Worm (Caenorhabditis elegans) whole organism, L4 larva: ENCODE data around the gene F09G8.7.

Experiments used
- D1046.2 ChIP-seq: fragments of 200-800 bp; sonication (Bioruptor generic); IDR thresholded peaks from 2 replicates; pipeline ENCODE4 v1.3.6; 2022; ENCODE audit warnings: missing genetic modification characterization, missing compliant biosample characterization
- F26F4.8 ChIP-seq: fragments of 200-800 bp; sonication (Bioruptor generic); conservative IDR thresholded peaks from 2 replicates; pipeline ENCODE4 v1.3.6; 2022; ENCODE audit warnings: missing genetic modification characterization, missing compliant biosample characterization
- F37D6.2 ChIP-seq: sonication (generic microtip); optimal IDR thresholded peaks from 2 replicates; lab custom pipeline; 2016; ENCODE audit warnings: mild to moderate bottlenecking, missing genetic modification characterization, missing compliant biosample characterization
- F49E8.2 ChIP-seq: sonication (generic microtip); optimal IDR thresholded peaks from 2 replicates; lab custom pipeline; 2016; ENCODE audit warnings: missing compliant biosample characterization, mild to moderate bottlenecking, missing genetic modification characterization, borderline replicate concordance
- T20F7.1 ChIP-seq: fragments of 200-800 bp; sonication (Bioruptor generic); optimal IDR thresholded peaks from 2 replicates; lab custom pipeline; 2018; ENCODE audit warnings: mild to moderate bottlenecking, missing genetic modification characterization, missing compliant biosample characterization
- Y5F2A.4 ChIP-seq: fragments of 200-800 bp; sonication (Bioruptor generic); optimal IDR thresholded peaks from 2 replicates; lab custom pipeline; 2018; ENCODE audit warnings: mild to moderate bottlenecking, missing genetic modification characterization, missing compliant biosample characterization
- ZK337.2 ChIP-seq: fragments of 200-800 bp; sonication (Bioruptor generic); IDR thresholded peaks from 2 replicates; pipeline ENCODE4 v1.3.6; 2022; ENCODE audit warnings: missing genetic modification reagents, missing genetic modification characterization, missing compliant biosample characterization
- ZK546.5 ChIP-seq, 2 experiments: sonication (generic microtip); optimal IDR thresholded peaks; 2 replicates each; lab custom pipeline; 2017; ENCODE audit warnings: missing biosample characterization in 2 of 2, missing genetic modification characterization in 2 of 2
- aly-2 ChIP-seq: sonication (generic microtip); optimal IDR thresholded peaks from 2 replicates; lab custom pipeline; 2018; ENCODE audit warnings: missing biosample characterization, missing genetic modification characterization
- arid-1 ChIP-seq: fragments of 200-800 bp; sonication (Bioruptor generic); conservative IDR thresholded peaks from 2 replicates; pipeline ENCODE4 v1.3.6; 2022; ENCODE audit warnings: missing genetic modification reagents, missing genetic modification characterization, missing compliant biosample characterization
- attf-4 ChIP-seq: sonication (generic microtip); optimal IDR thresholded peaks from 3 replicates; lab custom pipeline; 2017; ENCODE audit warnings: missing biosample characterization, missing genetic modification characterization
- ctbp-1 ChIP-seq: fragments of 200-800 bp; sonication (Bioruptor generic); IDR thresholded peaks from 2 replicates; pipeline ENCODE4 v1.3.6; 2022; ENCODE audit warnings: missing genetic modification reagents, missing genetic modification characterization, missing compliant biosample characterization
- daf-16 ChIP-seq, 3 experiments: sonication (generic microtip); optimal IDR thresholded peaks; 2 replicates each; lab custom pipeline; 2016 to 2017; ENCODE audit warnings: missing genetic modification characterization in 3 of 3, missing genetic modification reagents in 3 of 3, mild to moderate bottlenecking in 2 of 3, missing compliant biosample characterization in 2 of 3, missing biosample characterization in 1 of 3, moderate library complexity in 1 of 3
- daf-8 ChIP-seq: fragments of 200-800 bp; sonication (Bioruptor generic); IDR thresholded peaks from 2 replicates; pipeline ENCODE4 v1.3.6; 2022; ENCODE audit warnings: missing genetic modification characterization, missing compliant biosample characterization
- dmd-6 ChIP-seq: fragments of 200-800 bp; sonication (Bioruptor generic); IDR thresholded peaks from 2 replicates; pipeline ENCODE4 v1.3.6; 2022; ENCODE audit warnings: missing genetic modification reagents, missing genetic modification characterization, missing compliant biosample characterization
- dmd-8 ChIP-seq: fragments of 200-800 bp; sonication (Bioruptor generic); IDR thresholded peaks from 2 replicates; pipeline ENCODE4 v1.3.6; 2022; ENCODE audit warnings: missing genetic modification characterization, missing compliant biosample characterization
- dpl-1 ChIP-seq: fragments of 150-350 bp; optimal IDR thresholded peaks from 2 replicates; lab custom pipeline; 2014; ENCODE audit warnings: missing biosample characterization, missing genetic modification reagents, missing genetic modification characterization
- dve-1 ChIP-seq: sonication (generic microtip); optimal IDR thresholded peaks from 2 replicates; lab custom pipeline; 2017; ENCODE audit warnings: antibody characterized with exemption, mild to moderate bottlenecking, missing genetic modification characterization, missing compliant biosample characterization; ENCODE audit not compliant: insufficient read depth
- egl-43 ChIP-seq: fragments of 200-800 bp; sonication (Bioruptor generic); IDR thresholded peaks from 2 replicates; pipeline ENCODE4 v1.3.6; 2022; ENCODE audit warnings: missing genetic modification reagents, missing genetic modification characterization, missing compliant biosample characterization
- gei-8 ChIP-seq: fragments of 200-800 bp; sonication (Bioruptor generic); optimal IDR thresholded peaks from 2 replicates; lab custom pipeline; 2018; ENCODE audit warnings: mild to moderate bottlenecking, missing genetic modification characterization, missing compliant biosample characterization
- hlh-11 ChIP-seq: fragments of 200-800 bp; sonication (Bioruptor generic); optimal IDR thresholded peaks from 2 replicates; lab custom pipeline; 2018; ENCODE audit warnings: mild to moderate bottlenecking, missing genetic modification characterization, missing compliant biosample characterization
- hlh-30 ChIP-seq: sonication (generic microtip); optimal IDR thresholded peaks from 2 replicates; lab custom pipeline; 2017; ENCODE audit warnings: antibody characterized with exemption, mild to moderate bottlenecking, missing genetic modification characterization, missing compliant biosample characterization; ENCODE audit not compliant: insufficient read depth
- hmg-1.1 ChIP-seq: fragments of 200-800 bp; sonication (Bioruptor generic); IDR thresholded peaks from 2 replicates; pipeline ENCODE4 v1.3.6; 2022; ENCODE audit warnings: missing genetic modification reagents, missing genetic modification characterization, missing compliant biosample characterization
- lin-13 ChIP-seq: fragments of 150-350 bp; optimal IDR thresholded peaks from 2 replicates; lab custom pipeline; 2014; ENCODE audit warnings: missing biosample characterization, missing genetic modification reagents, missing genetic modification characterization
- lin-38 ChIP-seq: fragments of 200-800 bp; sonication (Bioruptor generic); IDR thresholded peaks from 2 replicates; pipeline ENCODE4 v1.3.6; 2022; ENCODE audit warnings: missing genetic modification reagents, missing genetic modification characterization, missing compliant biosample characterization
- lsy-2 ChIP-seq, 2 experiments: fragments of 150-350 bp in 1 of 2; sonication (generic microtip) in 1 of 2; optimal IDR thresholded peaks; 2 replicates each; lab custom pipeline; 2014 to 2017; ENCODE audit warnings: missing biosample characterization in 2 of 2, missing genetic modification characterization in 2 of 2
- madf-9 ChIP-seq: fragments of 200-800 bp; sonication (Bioruptor generic); conservative IDR thresholded peaks from 2 replicates; pipeline ENCODE4 v1.3.6; 2022; ENCODE audit warnings: missing genetic modification reagents, missing genetic modification characterization, missing compliant biosample characterization
- mdl-1 ChIP-seq, 2 experiments: fragments of 150-350 bp in 1 of 2; sonication (generic microtip) in 1 of 2; optimal IDR thresholded peaks; 2 replicates each; lab custom pipeline; 2014 to 2017; ENCODE audit warnings: missing biosample characterization in 2 of 2, missing genetic modification characterization in 2 of 2
- mdt-29 ChIP-seq: fragments of 200-800 bp; sonication (Bioruptor generic); IDR thresholded peaks from 2 replicates; pipeline ENCODE4 v1.3.6; 2022; ENCODE audit warnings: missing genetic modification reagents, missing genetic modification characterization, missing compliant biosample characterization
- mep-1 ChIP-seq: fragments of 150-350 bp; sonication (generic microtip); optimal IDR thresholded peaks from 3 replicates; lab custom pipeline; 2014; ENCODE audit warnings: missing biosample characterization, missing genetic modification characterization
- mes-2 ChIP-seq: sonication (generic microtip); optimal IDR thresholded peaks from 2 replicates; lab custom pipeline; 2016; ENCODE audit warnings: missing genotype, mild to moderate bottlenecking, missing genetic modification characterization, missing compliant biosample characterization; ENCODE audit not compliant: poor library complexity, severe bottlenecking
- nhr-11 ChIP-seq: fragments of 150-350 bp; optimal IDR thresholded peaks from 2 replicates; lab custom pipeline; 2014; ENCODE audit warnings: missing biosample characterization, missing genetic modification characterization
- nhr-28 ChIP-seq: fragments of 150-350 bp; optimal IDR thresholded peaks from 2 replicates; lab custom pipeline; 2014; ENCODE audit warnings: missing biosample characterization, missing genetic modification characterization
- nhr-48 ChIP-seq: sonication (generic microtip); optimal IDR thresholded peaks from 2 replicates; lab custom pipeline; 2016; ENCODE audit warnings: mild to moderate bottlenecking, missing genetic modification characterization, missing compliant biosample characterization
- pqm-1 ChIP-seq: sonication (generic microtip); optimal IDR thresholded peaks from 2 replicates; lab custom pipeline; 2017; ENCODE audit warnings: missing biosample characterization, missing genetic modification characterization
- tag-97 ChIP-seq: fragments of 200-800 bp; sonication (Bioruptor generic); IDR thresholded peaks from 2 replicates; pipeline ENCODE4 v1.3.6; 2022; ENCODE audit warnings: missing genetic modification characterization, missing compliant biosample characterization
- unc-39 ChIP-seq: sonication (generic microtip); optimal IDR thresholded peaks from 2 replicates; lab custom pipeline; 2017; ENCODE audit warnings: missing biosample characterization, missing genetic modification characterization
- unc-62 ChIP-seq, 3 experiments: fragments of 150-350 bp in 1 of 3; sonication (generic microtip); optimal IDR thresholded peaks in 2 of 3; peaks in 1 of 3; 1 replicate in 1 of 3; 2 replicates in 2 of 3; lab custom pipeline; 2014 to 2017; ENCODE audit warnings: missing biosample characterization in 3 of 3, missing genetic modification characterization in 3 of 3, missing genetic modification reagents in 3 of 3, missing genotype in 1 of 3
- zag-1 ChIP-seq: fragments of 150-350 bp; optimal IDR thresholded peaks from 2 replicates; lab custom pipeline; 2014; ENCODE audit warnings: missing biosample characterization, missing genetic modification characterization
- zfp-3 ChIP-seq: fragments of 200-800 bp; sonication (Bioruptor generic); conservative IDR thresholded peaks from 2 replicates; pipeline ENCODE4 v1.3.6; 2022; ENCODE audit warnings: missing genetic modification reagents, missing genetic modification characterization, missing compliant biosample characterization
- zip-11 ChIP-seq: fragments of 200-800 bp; sonication (Bioruptor generic); IDR thresholded peaks from 2 replicates; pipeline ENCODE4 v1.3.6; 2022; ENCODE audit warnings: missing genetic modification characterization, missing compliant biosample characterization
- ztf-7 ChIP-seq: fragments of 150-350 bp; optimal IDR thresholded peaks from 2 replicates; lab custom pipeline; 2014; ENCODE audit warnings: missing biosample characterization, missing genetic modification characterization

F09G8.7 gene

DNA sequence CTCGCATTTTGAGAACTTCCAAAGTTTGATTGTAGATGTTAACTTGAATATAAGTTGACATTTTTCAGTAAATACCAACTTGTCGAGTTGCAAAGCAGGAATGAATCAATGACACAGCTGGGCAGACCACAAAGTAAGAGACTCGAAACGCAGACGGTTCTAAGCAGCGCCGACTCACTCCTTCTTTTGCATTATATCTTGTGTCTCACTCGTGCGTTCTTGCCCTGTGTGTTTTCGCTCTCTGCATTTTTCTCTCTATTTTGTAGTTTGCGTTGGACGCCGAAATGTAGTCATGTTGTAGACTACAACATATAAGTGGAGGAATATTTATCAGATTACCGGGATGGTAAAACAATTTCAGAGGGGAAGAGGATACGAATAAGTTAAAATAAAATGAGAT lies 25.3 kb downstream of the F09G8.7 start, which contains the start of gene C02F5.12:
TSS of gene C02F5.12 (minus strand) at position 221 of the 400 bp plus-strand sequence.
- TF ChIP-seq egl-43 (GFP tag; lab: Robert Waterston, UW) (no peak), nhr-48 (tag; lab: Kevin White, UChicago) (peak; percentile 9), mdt-29 (GFP tag; lab: Robert Waterston, UW) (no peak), arid-1 (GFP tag; lab: Robert Waterston, UW) (0 out of 2 replicates have a peak, but pooled peaks have one; percentile 32), nhr-11 (tag; lab: Kevin White, UChicago) (peak; percentile 48), dmd-8 (GFP tag; lab: Robert Waterston, UW) (0 out of 2 replicates have a peak, but pooled peaks have one; percentile 45), zfp-3 (GFP tag; lab: Robert Waterston, UW) (no peak), hlh-11 (tag; lab: Kevin White, UChicago) (peak; percentile 64), lsy-2 (tag; optimal IDR thresholded peaks at IDR 0.05; lab: Kevin White, UChicago) (peak in 1 of 2 experiments; percentile 53), mes-2 (tag; lab: Kevin White, UChicago) (peak; percentile 53), dve-1 (peak; percentile 51), daf-8 (no peak), F49E8.2 (tag; lab: Kevin White, UChicago) (no peak), dmd-6 (GFP tag; lab: Robert Waterston, UW) (peak; percentile 17; the same call in 1 of the 2 replicates), lin-38 (GFP tag; lab: Robert Waterston, UW) (peak; percentile 51), ztf-7 (tag; lab: Kevin White, UChicago) (no peak), Y5F2A.4 (GFP tag; lab: Kevin White, UChicago) (no peak), nhr-28 (tag; lab: Kevin White, UChicago) (peak; percentile 99), T20F7.1 (GFP tag; lab: Kevin White, UChicago) (peak; percentile 20), ctbp-1 (GFP tag; lab: Robert Waterston, UW) (no peak), mdl-1 (tag; optimal IDR thresholded peaks at IDR 0.05; lab: Kevin White, UChicago) (no peak), daf-16 (GFP tag; optimal IDR thresholded peaks at IDR 0.05; lab: Kevin White, UChicago) (no peak), daf-16 (tag; optimal IDR thresholded peaks at IDR 0.05; lab: Kevin White, UChicago) (peak; percentile 39), hmg-1.1 (GFP tag; lab: Robert Waterston, UW) (0 out of 2 replicates have a peak, but pooled peaks have one; percentile 40), attf-4 (tag; lab: Kevin White, UChicago) (no peak), hlh-30 (tag; lab: Kevin White, UChicago) (peak; percentile 79), mep-1 (tag; lab: Kevin White, UChicago) (peak; percentile 63), lin-13 (peak; percentile 44)

DNA sequence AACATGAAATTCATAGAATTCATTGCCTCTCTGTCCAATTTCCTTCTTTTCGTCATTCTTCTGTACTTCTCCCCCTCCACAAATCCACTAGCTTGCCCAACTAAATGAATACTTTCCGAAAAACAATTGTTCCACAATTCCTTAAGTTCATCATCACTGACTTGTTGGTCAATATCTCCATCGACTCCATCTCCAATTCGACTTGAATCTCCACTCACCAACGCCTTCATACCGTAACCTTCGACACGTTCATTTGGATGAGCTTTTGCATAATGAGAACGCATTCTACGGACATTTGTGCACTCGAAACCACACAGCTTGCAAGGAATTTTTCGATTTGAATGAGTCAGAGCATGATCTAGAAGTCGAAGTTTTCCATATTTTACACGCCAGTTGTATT lies 27.2 kb downstream of the F09G8.7 start:
- TF ChIP-seq unc-62 (GFP tag; optimal IDR thresholded peaks at IDR 0.05 in 1 of 2; lab: Kevin White, UChicago), result peak in 1 of 2 experiments; percentile 95
- TF ChIP-seq unc-62 (tag; optimal IDR thresholded peaks at IDR 0.05; lab: Kevin White, UChicago), result no peak
- no peak for TF ChIP-seq tag-97 (GFP tag; lab: Robert Waterston, UW)
- TF ChIP-seq nhr-11 (tag; lab: Kevin White, UChicago), result no peak
- TF ChIP-seq, all 104 proteins: peak for 1

DNA sequence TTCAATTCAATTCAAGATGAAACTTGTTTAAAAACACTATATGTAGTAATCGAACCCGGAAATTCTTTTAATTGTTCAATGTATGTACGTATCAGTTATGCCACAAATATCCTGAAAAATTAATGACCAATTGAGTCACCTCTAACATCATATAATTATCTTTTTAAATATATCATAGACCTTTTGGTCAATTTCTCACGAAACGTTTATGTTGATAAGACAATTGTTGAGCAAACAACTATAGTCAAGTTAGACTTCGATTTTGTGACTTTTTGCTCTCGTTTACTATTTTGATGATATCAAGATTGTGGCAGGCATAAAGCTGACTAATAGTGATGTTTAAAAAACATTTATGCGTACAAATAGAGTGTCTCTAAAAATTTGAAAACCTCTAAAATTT lies 27.9 kb downstream of the F09G8.7 start:
- TF ChIP-seq hmg-1.1 (GFP tag; lab: Robert Waterston, UW) (no peak), hlh-11 (tag; lab: Kevin White, UChicago) (peak; percentile 11), arid-1 (GFP tag; lab: Robert Waterston, UW) (no peak), pqm-1 (tag; lab: Kevin White, UChicago) (peak; percentile 13), unc-39 (tag; lab: Kevin White, UChicago) (no peak), unc-62 (GFP tag; optimal IDR thresholded peaks at IDR 0.05 in 1 of 2; lab: Kevin White, UChicago) (no peak), unc-62 (tag; optimal IDR thresholded peaks at IDR 0.05; lab: Kevin White, UChicago) (no peak), madf-9 (GFP tag; lab: Robert Waterston, UW) (no peak), daf-8 (no peak), mes-2 (tag; lab: Kevin White, UChicago) (no peak), zip-11 (GFP tag; lab: Robert Waterston, UW) (no peak), attf-4 (tag; lab: Kevin White, UChicago) (no peak), aly-2 (no peak), F37D6.2 (tag; lab: Kevin White, UChicago) (no peak), gei-8 (GFP tag; lab: Kevin White, UChicago) (no peak), D1046.2 (no peak), daf-16 (GFP tag; optimal IDR thresholded peaks at IDR 0.05; lab: Kevin White, UChicago) (no peak), daf-16 (tag; optimal IDR thresholded peaks at IDR 0.05; lab: Kevin White, UChicago) (peak; percentile 58), dve-1 (peak; percentile 1), nhr-28 (tag; lab: Kevin White, UChicago) (peak; percentile 22), ZK546.5 (tag; optimal IDR thresholded peaks at IDR 0.05; lab: Kevin White, UChicago) (no peak), zag-1 (no peak), F26F4.8 (no peak), dpl-1 (GFP tag; lab: Kevin White, UChicago) (no peak), ZK337.2 (no peak)
